Worm (Caenorhabditis elegans): ENCODE measurements around the gene T02G5.7.
A peak's percentile ranks its signal among the peaks of the same experiment; 100 is the strongest.
"Not testable (repeated sequence)": the region's sequence is repeated elsewhere in the genome, so short reads cannot be mapped to it uniquely, and the experiment has no call there.

T02G5.7 gene

ce11 chrII:7072590-7073536, 2.6 kb upstream of the T02G5.7 start (continued):
- TF ChIP-seq fkh-6 (tag; optimal IDR thresholded peaks at IDR 0.05) (peak; percentile 7), ceh-19 (GFP tag; optimal IDR thresholded peaks at IDR 0.05) (no peak), ceh-2 (tag; optimal IDR thresholded peaks at IDR 0.05) (peak; percentile 84), C38D4.7 (GFP tag; optimal IDR thresholded peaks at IDR 0.05) (no peak), dve-1 (tag; optimal IDR thresholded peaks at IDR 0.05) (no peak), ets-4 (tag; optimal IDR thresholded peaks at IDR 0.05) (peak; percentile 84), dmd-4 (tag; optimal IDR thresholded peaks at IDR 0.05; ENCODE audit: borderline replicate concordance) (no peak), rnt-1 (tag; optimal IDR thresholded peaks at IDR 0.05) (peak; percentile 82), ceh-45 (GFP tag; IDR thresholded peaks at IDR 0.05) (no peak), mec-3 (tag; optimal IDR thresholded peaks at IDR 0.05; ENCODE audit: borderline replicate concordance) (no peak), zip-5 (tag; optimal IDR thresholded peaks at IDR 0.05) (peak; percentile 89), pha-2 (tag; optimal IDR thresholded peaks at IDR 0.05) (no peak), sox-4 (tag; optimal IDR thresholded peaks at IDR 0.05) (no peak), sdc-2 (tag; optimal IDR thresholded peaks at IDR 0.05) (no peak), syd-9 (tag; optimal IDR thresholded peaks at IDR 0.05) (peak; percentile 51), F13H6.1 (tag; optimal IDR thresholded peaks at IDR 0.05) (peak; percentile 61), unc-42 (tag; optimal IDR thresholded peaks at IDR 0.05) (peak; percentile 93), unc-55 (GFP tag; optimal IDR thresholded peaks at IDR 0.05) (no peak)

- TF ChIP-seq syd-9 (tag; optimal IDR thresholded peaks at IDR 0.05): no peak
- no peak for TF ChIP-seq T23F11.4 (GFP tag; optimal IDR thresholded peaks at IDR 0.05)
- TF ChIP-seq ceh-9 (tag; optimal IDR thresholded peaks at IDR 0.05): no peak
- TF ChIP-seq ceh-34 (tag; optimal IDR thresholded peaks at IDR 0.05): no peak
- TF ChIP-seq zip-5 (tag; optimal IDR thresholded peaks at IDR 0.05): no peak
- TF ChIP-seq tbx-2 (tag; optimal IDR thresholded peaks at IDR 0.05): no peak
Observed at ce11 chrII:7073537-7073913, 1.9 kb upstream of the T02G5.7 start, which contains the start of gene kat-1. Gene kat-1, plus strand, starts transcription at chrII:7073814.

DNA sequence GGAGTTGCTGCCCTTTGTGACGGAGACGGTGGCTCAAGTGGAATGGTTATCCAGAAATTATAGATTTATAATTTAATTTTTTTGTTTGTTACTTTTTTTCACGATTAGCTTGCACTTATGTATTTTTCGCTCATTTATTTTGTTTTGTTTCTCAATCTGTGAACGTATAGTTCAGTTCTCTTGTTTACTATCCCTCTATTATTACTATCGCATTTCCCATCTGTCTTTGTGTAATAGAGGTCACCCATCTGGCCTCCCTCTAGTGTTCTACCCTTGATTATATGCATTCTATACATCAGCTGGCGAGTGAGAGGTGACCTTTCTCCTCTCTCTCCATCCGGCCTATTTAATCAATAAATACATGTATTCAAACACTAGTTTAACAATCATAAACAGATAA, 8.6 kb downstream of the T02G5.7 start, which contains the start of the genes T02G5.14 and T02G5.15:
Gene T02G5.14 (plus strand): TSS at position 301 of the 400 bp plus-strand sequence.
Gene T02G5.15 (plus strand): TSS at position 301 of the 400 bp plus-strand sequence.
- TF ChIP-seq unc-86, lim-6, pax-1 (tag; optimal IDR thresholded peaks at IDR 0.05): not testable (repeated sequence)

ce11 chrII:7090085-7090484, 14.7 kb downstream of the T02G5.7 start:
- no peak for TF ChIP-seq zip-5 (tag; optimal IDR thresholded peaks at IDR 0.05)
- TF ChIP-seq unc-42 (tag; optimal IDR thresholded peaks at IDR 0.05): peak; percentile 39
- no peak for TF ChIP-seq unc-3 (GFP tag; conservative IDR thresholded peaks at IDR 0.05)
- TF ChIP-seq unc-3 (tag; optimal IDR thresholded peaks at IDR 0.05): no peak
- TF ChIP-seq mec-3 (tag; optimal IDR thresholded peaks at IDR 0.05; ENCODE audit: borderline replicate concordance): no peak

DNA sequence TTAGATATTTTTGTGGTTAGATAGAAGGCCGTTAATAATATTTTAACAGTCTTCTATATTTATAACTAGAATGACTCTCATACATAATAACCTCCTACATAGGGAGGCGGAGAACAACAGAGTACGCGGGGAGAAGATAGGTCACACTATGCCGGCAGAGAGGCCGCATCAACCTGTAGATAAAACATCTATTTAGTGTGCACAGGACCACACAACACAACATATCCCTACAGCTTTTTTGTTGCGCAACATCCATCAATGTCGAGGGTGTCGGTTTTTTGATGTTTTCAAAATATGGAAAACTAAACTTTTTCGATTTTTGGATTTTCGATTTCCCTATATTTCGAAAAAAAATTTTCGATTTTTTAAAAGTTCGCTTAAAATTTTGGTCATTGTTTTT, 15.4 kb downstream of the T02G5.7 start:
- TF ChIP-seq ref-2 (tag; optimal IDR thresholded peaks at IDR 0.05) (no peak), mec-3 (tag; optimal IDR thresholded peaks at IDR 0.05; ENCODE audit: borderline replicate concordance) (no peak), ceh-19 (GFP tag; optimal IDR thresholded peaks at IDR 0.05) (no peak), hlh-8 (tag; optimal IDR thresholded peaks at IDR 0.05) (no peak), che-1 (tag; optimal IDR thresholded peaks at IDR 0.05) (no peak), lin-11 (tag; optimal IDR thresholded peaks at IDR 0.05) (no peak), ceh-34 (tag; optimal IDR thresholded peaks at IDR 0.05) (no peak), pha-2 (tag; optimal IDR thresholded peaks at IDR 0.05) (no peak), unc-3 (GFP tag; conservative IDR thresholded peaks at IDR 0.05) (no peak), unc-3 (tag; optimal IDR thresholded peaks at IDR 0.05) (no peak), ceh-48 (tag; optimal IDR thresholded peaks at IDR 0.05) (no peak), sox-4 (tag; optimal IDR thresholded peaks at IDR 0.05) (no peak), T23F11.4 (GFP tag; optimal IDR thresholded peaks at IDR 0.05) (no peak), elt-4 (tag; optimal IDR thresholded peaks at IDR 0.05) (no peak), tbx-2 (tag; optimal IDR thresholded peaks at IDR 0.05) (no peak), hlh-15 (tag; optimal IDR thresholded peaks at IDR 0.05) (no peak), gmeb-2 (tag; optimal IDR thresholded peaks at IDR 0.05) (no peak), ceh-6 (GFP tag; optimal IDR thresholded peaks at IDR 0.05) (no peak), zip-5 (tag; optimal IDR thresholded peaks at IDR 0.05) (no peak), madf-2 (tag; optimal IDR thresholded peaks at IDR 0.05) (no peak), pat-9 (tag; optimal IDR thresholded peaks at IDR 0.05) (no peak)
